Worm (Caenorhabditis elegans): ENCODE data around the gene nhr-43.

ce11 chrIV:11938554-11938953 is 39.2 kb downstream of the nhr-43 start:
- TF ChIP-seq nhr-67 (tag; optimal IDR thresholded peaks at IDR 0.05), result no peak
- no peak for TF ChIP-seq ZK546.5 (tag; optimal IDR thresholded peaks at IDR 0.05)
- no peak for TF ChIP-seq fkh-10 (GFP tag; optimal IDR thresholded peaks at IDR 0.05)
- TF ChIP-seq snpc-4 (tag; optimal IDR thresholded peaks at IDR 0.05), result no peak
- no peak for TF ChIP-seq ama-1 (optimal IDR thresholded peaks at IDR 0.05)
- TF ChIP-seq fkh-2 (tag; optimal IDR thresholded peaks at IDR 0.05), result no peak
- no peak for TF ChIP-seq elt-2 (tag; optimal IDR thresholded peaks at IDR 0.05)
- TF ChIP-seq lin-39 (tag; optimal IDR thresholded peaks at IDR 0.05), result no peak
- TF ChIP-seq fos-1 (tag; optimal IDR thresholded peaks at IDR 0.05), result no peak
- no peak for TF ChIP-seq lin-15B (tag; optimal IDR thresholded peaks at IDR 0.05)
- no peak for TF ChIP-seq egl-27 (tag; optimal IDR thresholded peaks at IDR 0.05)
- TF ChIP-seq aly-2 (tag; optimal IDR thresholded peaks at IDR 0.05), result no peak

All from whole organism, L3 larva.